Fruit fly (Drosophila melanogaster): Measurements from ENCODE around the gene Prp31.

Gene Prp31

dm6 chr3L:15172404-15173055, 13.6 kb downstream of the Prp31 start:
- no peak for TF ChIP-seq GATAd (GFP tag; optimal IDR thresholded peaks at IDR 0.05)
- TF ChIP-seq tai (GFP tag; optimal IDR thresholded peaks at IDR 0.05) = no peak
- no peak for TF ChIP-seq foxo (GFP tag; optimal IDR thresholded peaks at IDR 0.05)
- no peak for TF ChIP-seq Abd-B (GFP tag; optimal IDR thresholded peaks at IDR 0.05)
- TF ChIP-seq Myc (optimal IDR thresholded peaks at IDR 0.05) = no peak
- TF ChIP-seq usp (GFP tag; optimal IDR thresholded peaks at IDR 0.05) = no peak
- TF ChIP-seq lola (GFP tag; optimal IDR thresholded peaks at IDR 0.05) = no peak
- no peak for TF ChIP-seq CG9705 (GFP tag; optimal IDR thresholded peaks at IDR 0.05)
- TF ChIP-seq Hr78 (GFP tag; optimal IDR thresholded peaks at IDR 0.05) = no peak
- no peak for TF ChIP-seq CG32264 (GFP tag; optimal IDR thresholded peaks at IDR 0.05)
- TF ChIP-seq Dif (GFP tag; optimal IDR thresholded peaks at IDR 0.05; ENCODE audit: partially characterized antibody) = no peak
- no peak for TF ChIP-seq sv (GFP tag; optimal IDR thresholded peaks at IDR 0.05)
- TF ChIP-seq Jra (GFP tag; optimal IDR thresholded peaks at IDR 0.05) = no peak
- no peak for TF ChIP-seq woc (GFP tag; optimal IDR thresholded peaks at IDR 0.05)
- no peak for TF ChIP-seq HLH106 (tag; optimal IDR thresholded peaks at IDR 0.05)
- no peak for TF ChIP-seq Hnf4 (GFP tag; optimal IDR thresholded peaks at IDR 0.05)

- no peak for TF ChIP-seq sv (GFP tag; optimal IDR thresholded peaks at IDR 0.05)
- TF ChIP-seq foxo (GFP tag; optimal IDR thresholded peaks at IDR 0.05) = peak in 1 of 2 experiments; percentile 62
- peak; percentile 65 for TF ChIP-seq HLH106 (tag; optimal IDR thresholded peaks at IDR 0.05)
- peak; percentile 45 for TF ChIP-seq rgr (GFP tag; optimal IDR thresholded peaks at IDR 0.05)
- peak; percentile 47 for TF ChIP-seq fru (GFP tag; optimal IDR thresholded peaks at IDR 0.05)
- no peak for TF ChIP-seq Hr78 (GFP tag; optimal IDR thresholded peaks at IDR 0.05)
- TF ChIP-seq Jra (GFP tag; optimal IDR thresholded peaks at IDR 0.05) = no peak
- TF ChIP-seq Sp1 (GFP tag; optimal IDR thresholded peaks at IDR 0.05) = peak; percentile 75
- peak; percentile 6 for TF ChIP-seq brk (GFP tag; optimal IDR thresholded peaks at IDR 0.05)
- peak; percentile 44 for TF ChIP-seq psq (GFP tag; optimal IDR thresholded peaks at IDR 0.05)
- peak; percentile 23 for TF ChIP-seq Hnf4 (GFP tag; optimal IDR thresholded peaks at IDR 0.05)
- no peak for TF ChIP-seq br (GFP tag; optimal IDR thresholded peaks at IDR 0.05)
- TF ChIP-seq woc (GFP tag; optimal IDR thresholded peaks at IDR 0.05) = no peak
- no peak for TF ChIP-seq usp (GFP tag; optimal IDR thresholded peaks at IDR 0.05)
- peak; percentile 18 for TF ChIP-seq h (GFP tag; optimal IDR thresholded peaks at IDR 0.05)
- no peak for TF ChIP-seq lola (GFP tag; optimal IDR thresholded peaks at IDR 0.05)
- TF ChIP-seq pan (optimal IDR thresholded peaks at IDR 0.05) = no peak
- peak; percentile 55 for TF ChIP-seq OdsH (GFP tag; optimal IDR thresholded peaks at IDR 0.05)
- peak; percentile 21 for TF ChIP-seq dmrt93B (GFP tag; optimal IDR thresholded peaks at IDR 0.05)
Observed at dm6 chr3L:15174086-15174485, 15.2 kb downstream of the Prp31 start.

dm6 chr3L:15174823-15175222, 15.9 kb downstream of the Prp31 start:
- TF ChIP-seq ey (GFP tag; optimal IDR thresholded peaks at IDR 0.05) (no peak), CrebA (GFP tag; optimal IDR thresholded peaks at IDR 0.05; ENCODE audit: borderline replicate concordance) (no peak), Jra (GFP tag; optimal IDR thresholded peaks at IDR 0.05) (no peak), dmrt93B (GFP tag; optimal IDR thresholded peaks at IDR 0.05) (no peak), Hr78 (GFP tag; optimal IDR thresholded peaks at IDR 0.05) (no peak), Sp1 (GFP tag; optimal IDR thresholded peaks at IDR 0.05) (peak; percentile 23), woc (GFP tag; optimal IDR thresholded peaks at IDR 0.05) (no peak), OdsH (GFP tag; optimal IDR thresholded peaks at IDR 0.05) (no peak), Vsx2 (GFP tag; optimal IDR thresholded peaks at IDR 0.05; ENCODE audit: partially characterized antibody) (no peak), Mio (GFP tag; optimal IDR thresholded peaks at IDR 0.05) (no peak), HLH106 (tag; optimal IDR thresholded peaks at IDR 0.05) (peak; percentile 23), brk (GFP tag; optimal IDR thresholded peaks at IDR 0.05) (no peak), usp (GFP tag; optimal IDR thresholded peaks at IDR 0.05) (no peak), CG9705 (GFP tag; optimal IDR thresholded peaks at IDR 0.05) (no peak)

- no peak for TF ChIP-seq br (GFP tag; optimal IDR thresholded peaks at IDR 0.05)
- TF ChIP-seq rgr (GFP tag; optimal IDR thresholded peaks at IDR 0.05) = no peak
- no peak for TF ChIP-seq CG32264 (GFP tag; optimal IDR thresholded peaks at IDR 0.05)
- no peak for TF ChIP-seq Hnf4 (GFP tag; optimal IDR thresholded peaks at IDR 0.05)
- no peak for TF ChIP-seq tai (GFP tag; optimal IDR thresholded peaks at IDR 0.05)
- TF ChIP-seq Sp1 (GFP tag; optimal IDR thresholded peaks at IDR 0.05) = no peak
- TF ChIP-seq h (GFP tag; optimal IDR thresholded peaks at IDR 0.05) = no peak
Observed at dm6 chr3L:15176641-15177215, 17.8 kb downstream of the Prp31 start.

- TF ChIP-seq usp (GFP tag; optimal IDR thresholded peaks at IDR 0.05) (no peak), N (GFP tag; optimal IDR thresholded peaks at IDR 0.05) (no peak), CG9705 (GFP tag; optimal IDR thresholded peaks at IDR 0.05) (no peak), ey (GFP tag; optimal IDR thresholded peaks at IDR 0.05) (no peak), Vsx2 (GFP tag; optimal IDR thresholded peaks at IDR 0.05; ENCODE audit: partially characterized antibody) (no peak), foxo (GFP tag; optimal IDR thresholded peaks at IDR 0.05) (no peak), h (GFP tag; optimal IDR thresholded peaks at IDR 0.05) (no peak), Jra (GFP tag; optimal IDR thresholded peaks at IDR 0.05) (no peak), fru (GFP tag; optimal IDR thresholded peaks at IDR 0.05) (no peak), OdsH (GFP tag; optimal IDR thresholded peaks at IDR 0.05) (no peak), rgr (GFP tag; optimal IDR thresholded peaks at IDR 0.05) (no peak), sv (GFP tag; optimal IDR thresholded peaks at IDR 0.05) (no peak), sage (GFP tag; optimal IDR thresholded peaks at IDR 0.05) (no peak), psq (GFP tag; optimal IDR thresholded peaks at IDR 0.05) (no peak)
Observed at dm6 chr3L:15178618-15179017, 19.7 kb downstream of the Prp31 start.

Data from whole organism, wandering third instar larva.